Worm (Caenorhabditis elegans) whole organism, late embryonic: ENCODE measurements around the gene R03G8.1.

Source experiments
- K09A11.1 ChIP-seq: sonication (generic microtip); optimal IDR thresholded peaks from 2 replicates; lab custom pipeline; 2017; ENCODE audit warnings: antibody characterized with exemption, mild to moderate bottlenecking, missing genetic modification characterization, missing compliant biosample characterization; ENCODE audit not compliant: insufficient read depth
- T23F11.4 ChIP-seq: fragments of 200-800 bp; sonication (Bioruptor generic); optimal IDR thresholded peaks from 2 replicates; lab custom pipeline; 2018; ENCODE audit warnings: mild to moderate bottlenecking, missing genetic modification characterization, missing compliant biosample characterization
- ceh-19 ChIP-seq: fragments of 200-800 bp; sonication (Bioruptor generic); optimal IDR thresholded peaks from 2 replicates; lab custom pipeline; 2018; ENCODE audit warnings: mild to moderate bottlenecking, missing genetic modification characterization, missing compliant biosample characterization
- ceh-22 ChIP-seq: sonication (generic microtip); optimal IDR thresholded peaks from 2 replicates; lab custom pipeline; 2017; ENCODE audit warnings: missing biosample characterization, missing genetic modification characterization
- ceh-30 ChIP-seq: fragments of 150-350 bp; optimal IDR thresholded peaks from 2 replicates; lab custom pipeline; 2014; ENCODE audit warnings: missing biosample characterization, missing genetic modification characterization
- ceh-31 ChIP-seq: sonication (generic microtip); optimal IDR thresholded peaks from 2 replicates; lab custom pipeline; 2016; ENCODE audit warnings: missing genetic modification characterization, missing compliant biosample characterization
- ceh-34 ChIP-seq: sonication (generic microtip); optimal IDR thresholded peaks from 2 replicates; lab custom pipeline; 2016; ENCODE audit warnings: mild to moderate bottlenecking, missing genetic modification characterization, missing compliant biosample characterization
- ceh-45 ChIP-seq: fragments of 200-800 bp; sonication (Bioruptor generic); IDR thresholded peaks from 2 replicates; pipeline ENCODE4 v1.3.6; 2022; ENCODE audit warnings: missing genetic modification reagents, missing genetic modification characterization, missing compliant biosample characterization
- ceh-48 ChIP-seq: sonication (generic microtip); optimal IDR thresholded peaks from 2 replicates; lab custom pipeline; 2016; ENCODE audit warnings: missing genetic modification characterization, inconsistent platforms, missing compliant biosample characterization
- ceh-6 ChIP-seq: fragments of 200-800 bp; sonication (Bioruptor generic); optimal IDR thresholded peaks from 2 replicates; lab custom pipeline; 2018; ENCODE audit warnings: mild to moderate bottlenecking, missing genetic modification characterization, missing compliant biosample characterization
- ceh-9 ChIP-seq: sonication (generic microtip); optimal IDR thresholded peaks from 2 replicates; lab custom pipeline; 2016; ENCODE audit warnings: mild to moderate bottlenecking, missing genetic modification characterization, inconsistent platforms, missing compliant biosample characterization
- che-1 ChIP-seq: sonication (generic microtip); optimal IDR thresholded peaks from 2 replicates; lab custom pipeline; 2016; ENCODE audit warnings: mild to moderate bottlenecking, missing genetic modification characterization, missing compliant biosample characterization
- dmd-4 ChIP-seq: sonication (generic microtip); optimal IDR thresholded peaks from 2 replicates; lab custom pipeline; 2016; ENCODE audit warnings: borderline replicate concordance, missing genetic modification characterization, missing compliant biosample characterization
- elt-2 ChIP-seq: sonication (generic microtip); optimal IDR thresholded peaks from 2 replicates; lab custom pipeline; 2016; ENCODE audit warnings: missing genetic modification reagents, missing genetic modification characterization, missing compliant biosample characterization
- ets-4 ChIP-seq: sonication (generic microtip); optimal IDR thresholded peaks from 2 replicates; lab custom pipeline; 2016; ENCODE audit warnings: missing genetic modification characterization, missing compliant biosample characterization
- hlh-13 ChIP-seq: fragments of 200-800 bp; sonication (Bioruptor generic); optimal IDR thresholded peaks from 2 replicates; lab custom pipeline; 2018; ENCODE audit warnings: mild to moderate bottlenecking, missing genetic modification characterization, missing compliant biosample characterization
- hlh-6 ChIP-seq: sonication (generic microtip); optimal IDR thresholded peaks from 2 replicates; lab custom pipeline; 2016; ENCODE audit warnings: missing genotype, missing genetic modification characterization, missing compliant biosample characterization
- hlh-8 ChIP-seq: sonication (generic microtip); optimal IDR thresholded peaks from 2 replicates; lab custom pipeline; 2016; ENCODE audit warnings: missing genotype, missing genetic modification characterization, missing compliant biosample characterization
- lim-6 ChIP-seq: sonication (generic microtip); optimal IDR thresholded peaks from 2 replicates; lab custom pipeline; 2016; ENCODE audit warnings: missing genetic modification characterization, missing compliant biosample characterization
- mec-3 ChIP-seq: sonication (generic microtip); optimal IDR thresholded peaks from 2 replicates; lab custom pipeline; 2016; ENCODE audit warnings: borderline replicate concordance, missing genetic modification characterization, missing compliant biosample characterization
- nfya-1 ChIP-seq: sonication (generic microtip); optimal IDR thresholded peaks from 2 replicates; lab custom pipeline; 2017; ENCODE audit warnings: missing genetic modification characterization, mild to moderate bottlenecking, missing compliant biosample characterization, antibody characterized with exemption, moderate library complexity
- nhr-11 ChIP-seq: fragments of 150-350 bp; optimal IDR thresholded peaks from 2 replicates; lab custom pipeline; 2014; ENCODE audit warnings: missing biosample characterization, missing genetic modification characterization
- npax-4 ChIP-seq: sonication (generic microtip); optimal IDR thresholded peaks from 2 replicates; lab custom pipeline; 2016; ENCODE audit warnings: missing genetic modification characterization, missing compliant biosample characterization
- odd-2 ChIP-seq: sonication (generic microtip); optimal IDR thresholded peaks from 2 replicates; lab custom pipeline; 2017; ENCODE audit warnings: antibody characterized with exemption, mild to moderate bottlenecking, missing genetic modification characterization, missing compliant biosample characterization
- pag-3 ChIP-seq: sonication (generic microtip); optimal IDR thresholded peaks from 2 replicates; lab custom pipeline; 2016; ENCODE audit warnings: missing compliant biosample characterization, missing genetic modification characterization, borderline replicate concordance
- pat-9 ChIP-seq: fragments of 200-800 bp; sonication (Bioruptor generic); optimal IDR thresholded peaks from 2 replicates; lab custom pipeline; 2018; ENCODE audit warnings: mild to moderate bottlenecking, missing genetic modification characterization, moderate library complexity, missing compliant biosample characterization
- pha-2 ChIP-seq: sonication (generic microtip); optimal IDR thresholded peaks from 2 replicates; lab custom pipeline; 2017; ENCODE audit warnings: mild to moderate bottlenecking, missing genetic modification characterization, missing compliant biosample characterization
- pros-1 ChIP-seq: fragments of 150-350 bp; optimal IDR thresholded peaks from 2 replicates; lab custom pipeline; 2014; ENCODE audit warnings: missing biosample characterization, missing genetic modification reagents, missing genetic modification characterization
- ref-2 ChIP-seq: sonication (generic microtip); optimal IDR thresholded peaks from 2 replicates; lab custom pipeline; 2016; ENCODE audit warnings: missing genetic modification characterization, missing compliant biosample characterization
- rnt-1 ChIP-seq: sonication (generic microtip); optimal IDR thresholded peaks from 2 replicates; lab custom pipeline; 2016; ENCODE audit warnings: missing genetic modification characterization, missing compliant biosample characterization
- sox-2 ChIP-seq: fragments of 200-800 bp; sonication (Bioruptor generic); IDR thresholded peaks from 2 replicates; pipeline ENCODE4 v1.3.6; 2022; ENCODE audit warnings: missing genetic modification reagents, missing genetic modification characterization, missing compliant biosample characterization
- sox-4 ChIP-seq: sonication (generic microtip); optimal IDR thresholded peaks from 2 replicates; lab custom pipeline; 2017; ENCODE audit warnings: mild to moderate bottlenecking, missing genetic modification characterization, inconsistent platforms, missing compliant biosample characterization
- tbx-2 ChIP-seq: sonication (generic microtip); optimal IDR thresholded peaks from 2 replicates; lab custom pipeline; 2016; ENCODE audit warnings: missing genetic modification characterization, missing compliant biosample characterization
- ttx-3 ChIP-seq: sonication (generic microtip); optimal IDR thresholded peaks from 2 replicates; lab custom pipeline; 2016; ENCODE audit warnings: missing genetic modification reagents, missing genetic modification characterization, missing compliant biosample characterization
- unc-3 ChIP-seq, 2 experiments: fragments of 200-800 bp in 1 of 2; sonication (Bioruptor generic) in 1 of 2; sonication (generic microtip) in 1 of 2; conservative IDR thresholded peaks in 1 of 2; optimal IDR thresholded peaks in 1 of 2; 2 replicates each; pipeline versions ENCODE4 v1.3.6 to Lab custom; 2016 to 2022; ENCODE audit warnings: missing compliant biosample characterization in 2 of 2, missing genetic modification characterization in 2 of 2, missing genetic modification reagents in 1 of 2
- unc-42 ChIP-seq: sonication (generic microtip); optimal IDR thresholded peaks from 2 replicates; lab custom pipeline; 2016; ENCODE audit warnings: missing genotype, missing genetic modification characterization, missing compliant biosample characterization
- unc-55 ChIP-seq: sonication (generic microtip); optimal IDR thresholded peaks from 2 replicates; lab custom pipeline; 2017; ENCODE audit warnings: missing biosample characterization, missing genetic modification reagents, missing genetic modification characterization
- zip-5 ChIP-seq: sonication (generic microtip); optimal IDR thresholded peaks from 2 replicates; lab custom pipeline; 2016; ENCODE audit warnings: missing genetic modification characterization, missing compliant biosample characterization
- ztf-16 ChIP-seq: sonication (generic microtip); optimal IDR thresholded peaks from 2 replicates; lab custom pipeline; 2017; ENCODE audit warnings: missing genetic modification characterization, missing compliant biosample characterization

R03G8.1 gene

ce11 chrX:13121104-13121503 is 36.7 kb downstream of the R03G8.1 start (continued):
- peak; percentile 56 for TF ChIP-seq npax-4 (tag; lab: Kevin White, UChicago)
- TF ChIP-seq dmd-4 (tag; lab: Kevin White, UChicago), result peak; percentile 92
- TF ChIP-seq unc-3 (GFP tag; conservative IDR thresholded peaks at IDR 0.05; lab: Robert Waterston, UW), result peak; percentile 97
- TF ChIP-seq unc-3 (tag; optimal IDR thresholded peaks at IDR 0.05; lab: Kevin White, UChicago), result peak; percentile 62
- peak; percentile 17 for TF ChIP-seq unc-42 (tag; lab: Kevin White, UChicago)
- TF ChIP-seq pat-9 (tag; lab: Kevin White, UChicago), result peak; percentile 96
- TF ChIP-seq rnt-1 (tag; lab: Kevin White, UChicago), result peak; percentile 49
- peak; percentile 66 for TF ChIP-seq ref-2 (tag; lab: Kevin White, UChicago)
- peak; percentile 80 for TF ChIP-seq ets-4 (tag; lab: Kevin White, UChicago)
- TF ChIP-seq ztf-16 (tag; lab: Kevin White, UChicago), result peak; percentile 87
- TF ChIP-seq pha-2 (tag; lab: Kevin White, UChicago), result peak; percentile 94
- TF ChIP-seq ttx-3 (tag; lab: Kevin White, UChicago), result peak; percentile 93
- no peak for TF ChIP-seq mec-3
- TF ChIP-seq hlh-6 (tag; lab: Kevin White, UChicago), result peak; percentile 97
- TF ChIP-seq sox-4 (tag; lab: Kevin White, UChicago), result peak; percentile 97
- TF ChIP-seq pag-3 (tag; lab: Kevin White, UChicago), result no peak

ce11 chrX:13122191-13122590 is 37.8 kb downstream of the R03G8.1 start, which contains the start of gene snx-17:
Gene snx-17, minus strand, starts transcription at chrX:13122291.
- no peak for TF ChIP-seq odd-2
- TF ChIP-seq, all 69 proteins: peak for 0

- no peak for TF ChIP-seq hlh-8 (tag; lab: Kevin White, UChicago)
Observed at ce11 chrX:13126420-13126819, 42.0 kb downstream of the R03G8.1 start, which contains the start of gene F17H10.4. Gene F17H10.4, minus strand, starts transcription at chrX:13126520.

- TF ChIP-seq sox-2 (GFP tag; lab: Robert Waterston, UW), result no peak
- TF ChIP-seq K09A11.1 (tag; lab: Kevin White, UChicago), result no peak
- TF ChIP-seq zip-5 (tag; lab: Kevin White, UChicago), result no peak
- no peak for TF ChIP-seq ceh-48 (tag; lab: Kevin White, UChicago)
- TF ChIP-seq ceh-30 (tag; lab: Kevin White, UChicago), result no peak
- no peak for TF ChIP-seq elt-2 (tag; lab: Kevin White, UChicago)
- TF ChIP-seq nfya-1 (tag; lab: Kevin White, UChicago), result no peak
- no peak for TF ChIP-seq hlh-8 (tag; lab: Kevin White, UChicago)
- TF ChIP-seq hlh-13 (GFP tag; lab: Kevin White, UChicago), result no peak
- no peak for TF ChIP-seq dmd-4 (tag; lab: Kevin White, UChicago)
- no peak for TF ChIP-seq ceh-19 (GFP tag; lab: Kevin White, UChicago)
- TF ChIP-seq T23F11.4 (GFP tag; lab: Kevin White, UChicago), result no peak
Observed at ce11 chrX:13129949-13130348, 45.6 kb downstream of the R03G8.1 start, which contains the start of gene spin-3. Gene spin-3, plus strand, starts transcription at chrX:13130249.

- TF ChIP-seq ceh-30 (tag; lab: Kevin White, UChicago), result no peak
- TF ChIP-seq ceh-9 (tag; lab: Kevin White, UChicago), result no peak
- TF ChIP-seq ets-4 (tag; lab: Kevin White, UChicago), result no peak
- no peak for TF ChIP-seq pha-2 (tag; lab: Kevin White, UChicago)
- TF ChIP-seq lim-6, result no peak
- TF ChIP-seq pros-1 (tag; lab: Kevin White, UChicago), result no peak
- TF ChIP-seq nhr-11, result no peak
- TF ChIP-seq ceh-6 (GFP tag; lab: Kevin White, UChicago), result no peak
- TF ChIP-seq ceh-34 (tag; lab: Kevin White, UChicago), result no peak
- TF ChIP-seq unc-55 (GFP tag; lab: Kevin White, UChicago), result no peak
- no peak for TF ChIP-seq tbx-2 (tag; lab: Kevin White, UChicago)
- no peak for TF ChIP-seq ceh-45 (GFP tag; lab: Robert Waterston, UW)
- no peak for TF ChIP-seq ttx-3 (tag; lab: Kevin White, UChicago)
- TF ChIP-seq mec-3, result no peak
- no peak for TF ChIP-seq elt-2 (tag; lab: Kevin White, UChicago)
- TF ChIP-seq sox-2 (GFP tag; lab: Robert Waterston, UW), result no peak
- no peak for TF ChIP-seq ceh-31 (tag; lab: Kevin White, UChicago)
- TF ChIP-seq che-1 (tag; lab: Kevin White, UChicago), result no peak
- TF ChIP-seq hlh-13 (GFP tag; lab: Kevin White, UChicago), result no peak
- TF ChIP-seq ceh-22, result no peak
Observed at ce11 chrX:13134807-13135206, 50.4 kb downstream of the R03G8.1 start, which contains the start of gene F09A5.2. Gene F09A5.2, plus strand, starts transcription at chrX:13135107.
